Worm (Caenorhabditis elegans): ENCODE results near the gene golg-4.

DNA sequence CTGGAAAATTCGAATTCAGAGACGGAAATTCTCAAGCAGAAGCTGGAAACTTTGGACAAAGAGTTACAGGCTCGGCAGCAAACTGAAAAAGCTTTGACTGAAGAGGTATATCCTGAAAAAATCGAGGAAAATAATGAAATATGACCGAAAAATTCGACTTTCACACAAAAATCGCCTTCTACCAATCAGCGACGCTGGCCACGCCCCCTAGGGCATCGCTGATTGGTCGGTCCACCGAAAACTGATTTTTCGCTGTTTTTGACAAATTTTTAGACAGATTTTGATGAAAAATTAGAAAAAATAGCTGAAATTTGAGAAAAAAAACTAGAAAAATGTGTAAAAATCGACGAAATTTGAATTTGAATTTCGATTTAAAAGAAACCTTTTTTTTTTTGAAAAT, 13.5 kb downstream of the golg-4 start:
- TF ChIP-seq ama-1 (optimal IDR thresholded peaks at IDR 0.05): no peak
- no peak for TF ChIP-seq elt-4 (tag; optimal IDR thresholded peaks at IDR 0.05)
- TF ChIP-seq ceh-9 (tag; optimal IDR thresholded peaks at IDR 0.05): no peak
- no peak for TF ChIP-seq ahr-1 (tag; optimal IDR thresholded peaks at IDR 0.05)
- peak; percentile 98 for TF ChIP-seq nfya-1 (tag; optimal IDR thresholded peaks at IDR 0.05)
- no peak for TF ChIP-seq pag-3 (tag; optimal IDR thresholded peaks at IDR 0.05; ENCODE audit: borderline replicate concordance)
- TF ChIP-seq pqm-1 (tag; optimal IDR thresholded peaks at IDR 0.05): no peak
- TF ChIP-seq ceh-19 (GFP tag; optimal IDR thresholded peaks at IDR 0.05): no peak
- TF ChIP-seq pax-1 (tag; optimal IDR thresholded peaks at IDR 0.05): no peak
